Worm (Caenorhabditis elegans) whole organism, L1 larva: ENCODE results near the gene tbb-1.
A peak's percentile ranks its signal among the peaks of the same experiment; 100 is the strongest.

Source experiments
- alr-1 ChIP-seq: fragments of 200-800 bp; sonication (Bioruptor generic); optimal IDR thresholded peaks from 2 replicates; lab custom pipeline; 2018; ENCODE audit warnings: borderline replicate concordance, mild to moderate bottlenecking, missing genetic modification characterization, missing compliant biosample characterization
- aly-2 ChIP-seq: fragments of 150-350 bp; optimal IDR thresholded peaks from 2 replicates; lab custom pipeline; 2014; ENCODE audit warnings: missing biosample characterization, missing genetic modification characterization
- blmp-1 ChIP-seq: fragments of 150-350 bp; optimal IDR thresholded peaks from 2 replicates; lab custom pipeline; 2014; ENCODE audit warnings: missing biosample characterization, missing genetic modification characterization
- ceh-8 ChIP-seq: fragments of 200-800 bp; sonication (Bioruptor generic); optimal IDR thresholded peaks from 2 replicates; lab custom pipeline; 2018; ENCODE audit warnings: mild to moderate bottlenecking, missing genetic modification characterization, moderate library complexity, missing compliant biosample characterization
- ceh-88 ChIP-seq: fragments of 200-800 bp; sonication (Bioruptor generic); IDR thresholded peaks from 2 replicates; pipeline ENCODE4 v1.3.6; 2022; ENCODE audit warnings: missing genetic modification characterization, missing compliant biosample characterization
- ceh-90 ChIP-seq: sonication (generic microtip); optimal IDR thresholded peaks from 2 replicates; lab custom pipeline; 2016; ENCODE audit warnings: missing genetic modification characterization, missing compliant biosample characterization
- ces-1 ChIP-seq: fragments of 150-350 bp; optimal IDR thresholded peaks from 2 replicates; lab custom pipeline; 2014; ENCODE audit warnings: missing biosample characterization, missing genetic modification reagents, missing genetic modification characterization
- dpl-1 ChIP-seq, 3 experiments: fragments of 150-350 bp in 2 of 3; sonication (generic microtip) in 1 of 3; optimal IDR thresholded peaks; 2 replicates each; lab custom pipeline; 2014 to 2017; ENCODE audit warnings: missing biosample characterization in 3 of 3, missing genetic modification characterization in 3 of 3, missing genetic modification reagents in 3 of 3
- efl-1 ChIP-seq, 4 experiments: fragments of 150-350 bp; optimal IDR thresholded peaks in 3 of 4; peaks in 1 of 4; 1 replicate in 1 of 4; 2 replicates in 3 of 4; lab custom pipeline; 2014; ENCODE audit warnings: missing biosample characterization in 2 of 4, missing genetic modification characterization in 2 of 4, missing genetic modification reagents in 2 of 4
- egl-13 ChIP-seq: sonication (generic microtip); optimal IDR thresholded peaks from 2 replicates; lab custom pipeline; 2016; ENCODE audit warnings: missing genotype, missing genetic modification reagents, missing genetic modification characterization, missing compliant biosample characterization
- elt-3 ChIP-seq, 6 experiments: fragments of 150-350 bp in 1 of 6; sonication (generic microtip); optimal IDR thresholded peaks; 2 replicates each; lab custom pipeline; 2017 to 2018; ENCODE audit warnings: missing biosample characterization in 6 of 6, missing genetic modification characterization in 6 of 6, inconsistent platforms in 1 of 6
- ets-5 ChIP-seq: fragments of 200-800 bp; sonication (Bioruptor generic); IDR thresholded peaks from 2 replicates; pipeline ENCODE4 v1.3.6; 2022; ENCODE audit warnings: missing genetic modification characterization, missing compliant biosample characterization
- fkh-4 ChIP-seq: sonication (generic microtip); optimal IDR thresholded peaks from 2 replicates; lab custom pipeline; 2016; ENCODE audit warnings: missing compliant biosample characterization, missing genetic modification characterization, borderline replicate concordance
- fkh-8 ChIP-seq: sonication (generic microtip); optimal IDR thresholded peaks from 2 replicates; lab custom pipeline; 2016; ENCODE audit warnings: mild to moderate bottlenecking, missing genetic modification characterization, missing compliant biosample characterization
- fos-1 ChIP-seq: fragments of 150-350 bp; optimal IDR thresholded peaks from 2 replicates; lab custom pipeline; 2014; ENCODE audit warnings: missing biosample characterization, missing genetic modification characterization
- grh-1 ChIP-seq: fragments of 200-800 bp; sonication (Bioruptor generic); IDR thresholded peaks from 2 replicates; pipeline ENCODE4 v1.3.6; 2022; ENCODE audit warnings: missing genetic modification reagents, missing genetic modification characterization, missing compliant biosample characterization
- hlh-17 ChIP-seq: fragments of 200-800 bp; sonication (Bioruptor generic); optimal IDR thresholded peaks from 2 replicates; lab custom pipeline; 2018; ENCODE audit warnings: missing genetic modification characterization, mild to moderate bottlenecking, missing compliant biosample characterization, moderate library complexity, borderline replicate concordance
- hlh-4 ChIP-seq: sonication (generic microtip); optimal IDR thresholded peaks from 2 replicates; lab custom pipeline; 2016; ENCODE audit warnings: mild to moderate bottlenecking, missing genetic modification characterization, missing compliant biosample characterization
- hpl-2 ChIP-seq: fragments of 150-350 bp; optimal IDR thresholded peaks from 2 replicates; lab custom pipeline; 2014; ENCODE audit warnings: missing biosample characterization, missing genetic modification reagents, missing genetic modification characterization
- isw-1 ChIP-seq: fragments of 200-800 bp; sonication (Bioruptor generic); IDR thresholded peaks from 2 replicates; pipeline ENCODE4 v1.3.6; 2022; ENCODE audit warnings: missing genetic modification characterization, missing compliant biosample characterization
- lin-14 ChIP-seq: fragments of 200-800 bp; sonication (Bioruptor generic); optimal IDR thresholded peaks from 2 replicates; lab custom pipeline; 2018; ENCODE audit warnings: mild to moderate bottlenecking, missing genetic modification characterization, moderate library complexity, missing compliant biosample characterization
- lin-15B ChIP-seq: fragments of 150-350 bp; sonication (generic microtip); optimal IDR thresholded peaks from 3 replicates; lab custom pipeline; 2014; ENCODE audit warnings: missing biosample characterization, missing genetic modification characterization
- lin-35 ChIP-seq, 2 experiments: fragments of 150-350 bp; optimal IDR thresholded peaks; 2 replicates each; lab custom pipeline; 2014; ENCODE audit warnings: missing biosample characterization in 2 of 2, missing genetic modification characterization in 2 of 2, missing genetic modification reagents in 2 of 2
- lir-3 ChIP-seq: sonication (generic microtip); optimal IDR thresholded peaks from 2 replicates; lab custom pipeline; 2016; ENCODE audit warnings: mild to moderate bottlenecking, missing genetic modification characterization, moderate library complexity, missing compliant biosample characterization; ENCODE audit not compliant: poor library complexity
- lsy-2 ChIP-seq, 2 experiments: fragments of 150-350 bp; optimal IDR thresholded peaks; 2 replicates each; lab custom pipeline; 2014; ENCODE audit warnings: missing biosample characterization in 2 of 2, missing genetic modification characterization in 2 of 2
- mdl-1 ChIP-seq, 2 experiments: fragments of 150-350 bp; optimal IDR thresholded peaks; 2 replicates each; lab custom pipeline; 2014 to 2017; ENCODE audit warnings: missing biosample characterization in 2 of 2, missing genetic modification characterization in 2 of 2, inconsistent platforms in 1 of 2
- mef-2 ChIP-seq: fragments of 150-350 bp; optimal IDR thresholded peaks from 2 replicates; lab custom pipeline; 2014; ENCODE audit warnings: missing biosample characterization, missing genetic modification characterization
- mep-1 ChIP-seq: fragments of 150-350 bp; optimal IDR thresholded peaks from 2 replicates; lab custom pipeline; 2014; ENCODE audit warnings: missing biosample characterization, missing genetic modification characterization
- nhr-11 ChIP-seq: fragments of 150-350 bp; optimal IDR thresholded peaks from 2 replicates; lab custom pipeline; 2014; ENCODE audit warnings: missing biosample characterization, missing genetic modification characterization
- nhr-237 ChIP-seq: fragments of 150-350 bp; optimal IDR thresholded peaks from 2 replicates; lab custom pipeline; 2014; ENCODE audit warnings: missing biosample characterization, missing genetic modification characterization
- nhr-77 ChIP-seq: fragments of 150-350 bp; optimal IDR thresholded peaks from 2 replicates; lab custom pipeline; 2014; ENCODE audit warnings: missing biosample characterization, missing genetic modification characterization
- nhr-85 ChIP-seq: sonication (generic microtip); peaks from one replicate; lab custom pipeline; 2016; ENCODE audit warnings: missing genetic modification characterization, inconsistent platforms, missing compliant biosample characterization
- pqm-1 ChIP-seq: sonication (generic microtip); optimal IDR thresholded peaks from 3 replicates; lab custom pipeline; 2017; ENCODE audit warnings: missing biosample characterization, missing genetic modification characterization
- skn-1 ChIP-seq: fragments of 150-350 bp; optimal IDR thresholded peaks from 2 replicates; lab custom pipeline; 2014; ENCODE audit warnings: missing biosample characterization, missing genetic modification characterization
- snpc-4 ChIP-seq: fragments of 150-350 bp; optimal IDR thresholded peaks from 2 replicates; lab custom pipeline; 2014; ENCODE audit warnings: missing biosample characterization, missing genetic modification characterization
- sox-4 ChIP-seq: sonication (generic microtip); optimal IDR thresholded peaks from 2 replicates; lab custom pipeline; 2016; ENCODE audit warnings: missing genetic modification characterization, missing compliant biosample characterization
- swsn-7 ChIP-seq: sonication (generic microtip); optimal IDR thresholded peaks from 2 replicates; lab custom pipeline; 2016; ENCODE audit warnings: missing genetic modification characterization, missing compliant biosample characterization
- tbx-2 ChIP-seq: sonication (generic microtip); optimal IDR thresholded peaks from 2 replicates; lab custom pipeline; 2016; ENCODE audit warnings: missing genetic modification characterization, missing compliant biosample characterization
- tlp-1 ChIP-seq: fragments of 150-350 bp; optimal IDR thresholded peaks from 2 replicates; lab custom pipeline; 2014; ENCODE audit warnings: missing biosample characterization, missing genetic modification characterization
- unc-30 ChIP-seq: sonication (generic microtip); optimal IDR thresholded peaks from 2 replicates; lab custom pipeline; 2017; ENCODE audit warnings: missing biosample characterization, missing genetic modification characterization
- unc-86 ChIP-seq: sonication (generic microtip); optimal IDR thresholded peaks from 2 replicates; lab custom pipeline; 2016; ENCODE audit warnings: missing genetic modification characterization, missing compliant biosample characterization
- vab-15 ChIP-seq: sonication (generic microtip); optimal IDR thresholded peaks from 2 replicates; lab custom pipeline; 2017; ENCODE audit warnings: missing genotype, mild to moderate bottlenecking, missing genetic modification characterization, missing compliant biosample characterization
- zip-4 ChIP-seq: fragments of 200-800 bp; sonication (Bioruptor generic); optimal IDR thresholded peaks from 2 replicates; lab custom pipeline; 2018; ENCODE audit warnings: mild to moderate bottlenecking, missing genetic modification characterization, moderate library complexity, missing compliant biosample characterization
- ztf-11 ChIP-seq, 2 experiments: sonication (generic microtip); optimal IDR thresholded peaks; 2 replicates each; lab custom pipeline; 2016 to 2017; ENCODE audit warnings: missing genetic modification characterization in 2 of 2, missing biosample characterization in 1 of 2, missing compliant biosample characterization in 1 of 2

Gene tbb-1

DNA sequence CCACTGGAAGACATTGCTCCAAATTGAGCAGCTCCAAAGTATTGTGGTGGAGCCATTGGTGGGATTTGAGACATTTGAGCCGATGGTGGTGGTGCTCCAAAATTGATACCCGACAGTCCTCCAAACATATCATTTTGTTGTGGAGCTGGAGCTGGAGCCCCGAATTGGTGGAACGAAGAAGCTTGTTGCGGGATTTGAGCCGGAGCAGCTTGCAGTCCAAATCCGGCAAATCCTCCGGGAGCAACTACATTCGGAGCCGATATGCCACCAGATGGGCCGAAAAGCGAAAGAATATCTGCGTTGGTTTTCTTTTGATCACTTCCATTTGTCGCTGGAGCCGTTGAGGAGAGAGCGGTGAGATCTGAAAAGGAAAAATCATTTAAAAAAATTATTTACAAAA, 4.2 kb downstream of the tbb-1 start:
- no peak for TF ChIP-seq swsn-7 (tag; lab: Kevin White, UChicago)
- TF ChIP-seq fkh-8 (tag; lab: Kevin White, UChicago) = no peak
- TF ChIP-seq efl-1 (optimal IDR thresholded peaks at IDR 0.05; lab: Kevin White, UChicago) = no peak
- TF ChIP-seq efl-1 (GFP tag; optimal IDR thresholded peaks at IDR 0.05 in 1 of 2; lab: Kevin White, UChicago) = peak in 1 of 2 experiments; percentile 25
- no peak for TF ChIP-seq nhr-77 (tag; lab: Kevin White, UChicago)
- TF ChIP-seq alr-1 (tag; lab: Kevin White, UChicago) = no peak

DNA sequence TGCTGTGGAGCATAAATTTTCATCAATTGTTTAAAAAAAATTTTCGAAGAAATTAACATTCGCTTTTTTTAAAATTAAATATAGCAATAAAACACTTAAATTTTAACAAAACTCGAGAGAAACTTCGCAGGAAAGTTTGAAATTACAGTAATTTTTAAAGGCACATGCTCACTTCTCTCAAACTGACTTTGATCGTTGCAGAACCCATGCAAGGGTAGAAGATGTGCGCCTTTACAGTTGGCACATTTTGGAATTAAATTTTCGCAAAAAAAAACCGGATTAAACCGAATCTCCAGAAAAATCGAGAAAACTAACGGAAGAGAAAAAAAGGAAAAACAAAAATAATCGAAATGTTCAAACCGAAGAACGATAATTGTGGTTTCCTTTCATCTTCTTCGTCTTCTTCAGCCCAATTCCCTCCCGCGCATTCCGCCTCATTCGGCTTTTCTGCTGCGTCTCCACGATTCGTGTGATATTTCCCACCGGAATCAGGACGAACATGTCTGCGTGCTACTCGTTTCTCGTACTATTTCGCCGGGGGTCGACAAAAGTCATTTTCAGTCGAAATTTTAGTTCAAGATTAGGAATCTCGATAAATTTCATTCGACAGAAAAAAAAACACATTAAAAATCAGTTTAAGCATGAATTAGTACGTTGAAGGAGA, 5.8 kb downstream of the tbb-1 start:
- peak in 1 of 6 experiments; percentile 4 for TF ChIP-seq elt-3 (tag; optimal IDR thresholded peaks at IDR 0.05; lab: Kevin White, UChicago)
- TF ChIP-seq alr-1 (tag; lab: Kevin White, UChicago) = no peak
- TF ChIP-seq aly-2 = no peak
- peak; percentile 47 for TF ChIP-seq lin-14 (GFP tag; lab: Kevin White, UChicago)
- peak; percentile 76 for TF ChIP-seq blmp-1 (tag; lab: Kevin White, UChicago)
- peak; percentile 11 to 35 for TF ChIP-seq efl-1 (optimal IDR thresholded peaks at IDR 0.05; lab: Kevin White, UChicago)
- TF ChIP-seq efl-1 (GFP tag; optimal IDR thresholded peaks at IDR 0.05 in 1 of 2; lab: Kevin White, UChicago) = peak in 1 of 2 experiments; percentile 33
- no peak for TF ChIP-seq mdl-1 (tag; optimal IDR thresholded peaks at IDR 0.05; lab: Kevin White, UChicago)
- TF ChIP-seq zip-4 (GFP tag; lab: Kevin White, UChicago) = no peak
- TF ChIP-seq nhr-85 (tag; lab: Kevin White, UChicago) = peak; percentile 35
- TF ChIP-seq unc-30 (tag; lab: Kevin White, UChicago) = no peak
- TF ChIP-seq nhr-11 = no peak
- no peak for TF ChIP-seq lsy-2 (tag; optimal IDR thresholded peaks at IDR 0.05; lab: Kevin White, UChicago)
- TF ChIP-seq lin-35 (GFP tag; optimal IDR thresholded peaks at IDR 0.05; lab: Kevin White, UChicago) = peak in 1 of 2 experiments; percentile 26
- 0 out of 2 replicates have a peak, but pooled peaks have one; percentile 31 for TF ChIP-seq grh-1 (GFP tag; lab: Robert Waterston, UW)
- no peak for TF ChIP-seq ztf-11 (tag; optimal IDR thresholded peaks at IDR 0.05; lab: Kevin White, UChicago)
- no peak for TF ChIP-seq dpl-1 (GFP tag; optimal IDR thresholded peaks at IDR 0.05; lab: Kevin White, UChicago)
- TF ChIP-seq fos-1 (tag; lab: Kevin White, UChicago) = no peak

DNA sequence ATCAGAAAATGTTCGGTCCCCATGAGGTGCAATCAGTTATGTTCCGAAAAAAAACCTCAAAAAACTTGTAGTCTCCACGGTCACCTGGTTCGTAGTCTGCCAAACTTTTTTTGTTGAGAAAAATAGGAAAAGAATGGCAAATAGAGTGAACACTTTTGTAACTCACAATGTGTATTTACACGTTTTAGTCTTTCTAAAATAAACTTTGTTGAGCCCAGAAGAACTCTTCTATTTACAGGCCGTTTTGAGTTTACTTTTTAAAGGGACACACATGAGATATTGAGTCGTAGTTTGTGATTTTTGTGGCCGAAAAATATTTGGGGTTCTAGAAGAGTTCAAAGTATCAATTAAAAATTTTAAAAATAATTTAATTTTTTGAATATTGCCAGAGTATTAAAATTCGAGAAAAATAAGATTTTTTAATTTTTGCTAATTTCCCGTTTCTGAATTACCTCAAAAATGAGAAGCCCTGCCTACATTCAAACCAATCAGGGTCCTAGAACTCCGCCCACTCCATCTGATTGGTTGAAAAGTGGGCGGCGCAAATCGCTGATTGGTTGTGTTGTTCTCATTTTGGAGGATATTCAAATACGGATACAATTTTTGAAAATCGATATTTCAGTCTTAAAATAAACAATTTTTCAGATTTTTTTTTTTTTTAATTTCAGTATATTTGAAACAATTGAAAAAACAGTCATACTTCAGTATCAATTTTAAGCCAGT, 7.6 kb downstream of the tbb-1 start:
- no peak for TF ChIP-seq nhr-237
- no peak for TF ChIP-seq hpl-2 (GFP tag; lab: Kevin White, UChicago)
- no peak for TF ChIP-seq mdl-1 (tag; optimal IDR thresholded peaks at IDR 0.05; lab: Kevin White, UChicago)
- no peak for TF ChIP-seq snpc-4
- TF ChIP-seq efl-1 (optimal IDR thresholded peaks at IDR 0.05; lab: Kevin White, UChicago) = no peak
- peak in 1 of 2 experiments; percentile 47 for TF ChIP-seq efl-1 (GFP tag; optimal IDR thresholded peaks at IDR 0.05 in 1 of 2; lab: Kevin White, UChicago)
- TF ChIP-seq isw-1 (GFP tag; lab: Robert Waterston, UW) = no peak
- TF ChIP-seq blmp-1 (tag; lab: Kevin White, UChicago) = no peak
- no peak for TF ChIP-seq lsy-2 (tag; optimal IDR thresholded peaks at IDR 0.05; lab: Kevin White, UChicago)
- TF ChIP-seq skn-1 (tag; lab: Kevin White, UChicago) = peak; percentile 13
- no peak for TF ChIP-seq mep-1 (tag; lab: Kevin White, UChicago)
- TF ChIP-seq hlh-17 (GFP tag; lab: Kevin White, UChicago) = no peak
- TF ChIP-seq tlp-1 (tag; lab: Kevin White, UChicago) = no peak
- peak; percentile 28 for TF ChIP-seq nhr-77 (tag; lab: Kevin White, UChicago)
- TF ChIP-seq pqm-1 (tag; lab: Kevin White, UChicago) = no peak
- TF ChIP-seq ces-1 (GFP tag; lab: Kevin White, UChicago) = no peak
- no peak for TF ChIP-seq egl-13
- no peak for TF ChIP-seq ceh-8
- TF ChIP-seq ets-5 (GFP tag; lab: Robert Waterston, UW) = no peak
- no peak for TF ChIP-seq lin-15B (tag; lab: Kevin White, UChicago)
- no peak for TF ChIP-seq vab-15 (tag; lab: Kevin White, UChicago)
- no peak for TF ChIP-seq unc-86
- TF ChIP-seq lin-14 (GFP tag; lab: Kevin White, UChicago) = peak; percentile 39
- no peak for TF ChIP-seq ceh-88 (GFP tag; lab: Robert Waterston, UW)
- no peak for TF ChIP-seq mef-2
- TF ChIP-seq nhr-11 = no peak
- TF ChIP-seq fkh-4 (tag; lab: Kevin White, UChicago) = no peak
- peak; percentile 2 for TF ChIP-seq tbx-2
- no peak for TF ChIP-seq lir-3 (tag; lab: Kevin White, UChicago)
- no peak for TF ChIP-seq sox-4 (tag; lab: Kevin White, UChicago)
- TF ChIP-seq swsn-7 (tag; lab: Kevin White, UChicago) = no peak
- TF ChIP-seq hlh-4 = no peak
- TF ChIP-seq ceh-90 (tag; lab: Kevin White, UChicago) = no peak
